Fruit fly (Drosophila melanogaster): ENCODE results near the gene RNaseX25.

DNA sequence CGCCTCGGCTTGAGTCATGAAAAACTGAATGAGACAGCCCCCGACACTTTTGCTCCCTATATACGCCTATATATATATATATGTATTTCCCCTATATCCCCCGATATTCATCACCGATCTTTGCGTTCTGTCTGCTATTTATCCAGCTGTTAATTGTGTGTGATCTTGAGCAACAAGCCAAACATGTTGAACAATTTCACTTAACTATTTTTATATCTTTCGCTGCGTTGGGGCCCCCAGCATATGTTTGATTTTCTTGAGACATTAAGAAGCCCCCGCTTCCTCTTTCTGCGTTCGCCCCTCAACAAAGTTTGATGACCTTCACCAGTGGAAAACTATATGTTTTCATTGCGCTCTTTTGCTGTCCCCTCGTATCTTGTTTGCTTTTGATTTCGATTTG is 26.0 kb downstream of the RNaseX25 start:
- TF ChIP-seq CG33017 (tag; optimal IDR thresholded peaks at IDR 0.05) (no peak), CG12768 (GFP tag; optimal IDR thresholded peaks at IDR 0.05) (no peak)
